Worm (Caenorhabditis elegans): ENCODE data around the gene dhs-31.

The dhs-31 gene

DNA sequence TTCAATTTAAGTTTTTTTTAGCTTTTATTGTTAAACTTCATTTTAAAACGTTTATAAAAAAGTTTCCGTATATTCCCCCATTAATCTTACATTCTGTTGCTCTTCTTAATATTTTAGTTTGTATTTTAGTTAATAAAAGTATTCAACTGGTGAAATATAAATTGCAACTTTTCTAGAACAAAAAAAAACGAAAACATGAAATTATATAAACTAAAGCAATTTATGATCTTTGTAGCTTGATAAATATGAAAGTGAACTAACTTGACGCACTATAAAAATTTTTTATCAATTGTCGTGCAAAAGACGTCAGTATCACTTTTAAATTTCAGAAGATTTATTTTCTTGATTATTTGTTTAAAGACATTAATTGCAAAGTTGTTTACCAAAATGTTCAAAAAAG is 23.1 kb downstream of the dhs-31 start, which contains the start of gene F44D12.2:
Gene F44D12.2 (minus strand): TSS at position 101 of the 400 bp plus-strand sequence.
- TF ChIP-seq egl-18 (GFP tag; IDR thresholded peaks at IDR 0.05): no peak
- no peak for TF ChIP-seq F22D6.2 (tag; optimal IDR thresholded peaks at IDR 0.05)
- no peak for TF ChIP-seq Y67H2A.10 (GFP tag; conservative IDR thresholded peaks at IDR 0.05)
- TF ChIP-seq ceh-27 (GFP tag; optimal IDR thresholded peaks at IDR 0.05): no peak
- TF ChIP-seq madf-6 (GFP tag; IDR thresholded peaks at IDR 0.05): no peak
- TF ChIP-seq C06A6.2 (GFP tag; conservative IDR thresholded peaks at IDR 0.05): no peak
- TF ChIP-seq F10E7.11 (tag; optimal IDR thresholded peaks at IDR 0.05): no peak

DNA sequence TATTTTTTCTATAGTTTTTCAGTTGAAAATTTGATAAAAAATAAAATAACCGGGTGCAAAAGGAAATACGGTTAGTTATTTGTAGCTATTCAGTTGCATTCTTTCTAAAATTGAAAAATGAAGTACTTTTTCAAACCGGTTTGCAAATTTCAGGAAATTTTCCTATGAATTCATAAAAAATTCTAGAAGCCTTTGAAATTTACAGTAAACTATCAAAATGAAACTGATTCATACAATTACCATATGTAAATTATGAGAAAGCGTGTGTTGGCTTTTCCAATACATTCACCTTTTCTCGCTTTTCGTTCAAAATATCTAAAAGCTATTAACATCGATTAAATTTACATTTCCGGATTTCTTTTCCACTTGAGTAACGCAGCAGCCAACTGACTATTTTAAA is 23.7 kb downstream of the dhs-31 start, which contains the start of gene ent-7:
Gene ent-7 (plus strand): TSS at position 301 of the 400 bp plus-strand sequence.
- no peak for TF ChIP-seq madf-6 (GFP tag; IDR thresholded peaks at IDR 0.05)
- no peak for TF ChIP-seq T07F8.4 (tag; optimal IDR thresholded peaks at IDR 0.05)
- TF ChIP-seq hlh-12 (tag; optimal IDR thresholded peaks at IDR 0.05): no peak
- TF ChIP-seq atf-7 (tag; optimal IDR thresholded peaks at IDR 0.05): no peak
- no peak for TF ChIP-seq nhr-27 (tag; optimal IDR thresholded peaks at IDR 0.05)
- no peak for TF ChIP-seq gei-17 (GFP tag; optimal IDR thresholded peaks at IDR 0.05)
- no peak for TF ChIP-seq F55B11.4 (tag; optimal IDR thresholded peaks at IDR 0.05; ENCODE audit: borderline replicate concordance, insufficient read depth)
- TF ChIP-seq tbx-9 (tag; optimal IDR thresholded peaks at IDR 0.05; ENCODE audit: borderline replicate concordance): no peak
- no peak for TF ChIP-seq egrh-3 (GFP tag; IDR thresholded peaks at IDR 0.05)
- TF ChIP-seq ekl-4 (GFP tag; IDR thresholded peaks at IDR 0.05): no peak
- no peak for TF ChIP-seq chd-7 (tag; optimal IDR thresholded peaks at IDR 0.05)

DNA sequence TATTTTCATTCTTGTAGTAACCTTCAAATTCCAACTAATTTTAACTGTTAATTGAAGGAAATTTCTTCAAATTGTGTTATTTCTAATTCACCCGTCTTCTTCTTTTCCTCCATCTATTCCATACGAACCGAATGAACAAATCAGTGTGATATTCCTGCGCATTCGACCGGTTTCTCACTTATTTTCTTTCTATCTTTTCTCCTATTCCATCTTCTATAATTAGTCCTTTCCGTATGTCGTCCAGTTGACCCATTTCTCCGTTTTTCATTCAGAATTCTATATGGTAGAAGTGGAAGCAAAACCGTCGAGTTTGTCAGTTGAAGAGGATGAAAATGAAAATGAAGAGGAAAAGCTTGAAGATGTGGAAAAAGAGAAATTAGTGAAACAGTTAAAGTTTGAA is 31.2 kb downstream of the dhs-31 start, which contains the start of gene magu-4:
Gene magu-4 (plus strand): TSS at position 218 of the 400 bp plus-strand sequence.
- TF ChIP-seq C06A6.2 (GFP tag; conservative IDR thresholded peaks at IDR 0.05) (no peak), unc-62 (GFP tag; optimal IDR thresholded peaks at IDR 0.05) (no peak), Y95B8A.8 (GFP tag; IDR thresholded peaks at IDR 0.05) (no peak), Y67H2A.10 (GFP tag; conservative IDR thresholded peaks at IDR 0.05) (no peak), nhr-27 (tag; optimal IDR thresholded peaks at IDR 0.05) (no peak), let-526 (GFP tag; IDR thresholded peaks at IDR 0.05) (no peak), B0261.1 (tag; optimal IDR thresholded peaks at IDR 0.05) (no peak), nfya-1 (tag; optimal IDR thresholded peaks at IDR 0.05; ENCODE audit: borderline replicate concordance, insufficient read depth) (no peak), let-607 (tag; optimal IDR thresholded peaks at IDR 0.05) (no peak), dpff-1 (tag; optimal IDR thresholded peaks at IDR 0.05) (no peak), ama-1 (optimal IDR thresholded peaks at IDR 0.05) (no peak), ama-1 (GFP tag; optimal IDR thresholded peaks at IDR 0.05) (no peak), ZK185.1 (tag; optimal IDR thresholded peaks at IDR 0.05; ENCODE audit: poor library complexity, severe bottlenecking) (no peak), hmg-1.2 (GFP tag; IDR thresholded peaks at IDR 0.05) (no peak), nhr-179 (tag; optimal IDR thresholded peaks at IDR 0.05) (no peak), pbrm-1 (GFP tag; IDR thresholded peaks at IDR 0.05) (no peak), lsy-27 (tag; optimal IDR thresholded peaks at IDR 0.05; ENCODE audit: borderline replicate concordance, insufficient read depth) (no peak)

DNA sequence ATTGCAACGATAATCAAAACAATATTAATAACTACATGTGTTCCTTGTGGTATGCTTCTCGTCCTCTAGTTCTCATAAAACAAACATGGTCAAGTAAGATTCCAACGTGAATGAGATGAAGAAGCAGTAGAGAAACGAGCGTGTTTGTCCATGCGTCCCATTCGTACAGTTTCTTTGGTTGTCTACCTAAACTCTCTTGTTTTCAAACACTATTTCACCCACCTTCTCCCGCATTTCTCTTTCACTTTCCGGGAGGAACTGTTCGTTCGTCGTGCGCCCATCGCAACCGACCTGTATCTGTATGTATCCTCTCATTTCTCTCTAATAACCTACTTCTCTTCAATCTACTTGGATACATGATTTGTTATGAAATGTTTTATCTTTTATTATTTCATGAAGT is 32.9 kb downstream of the dhs-31 start:
- TF ChIP-seq nhr-80 (tag; optimal IDR thresholded peaks at IDR 0.05): peak; percentile 26
- no peak for TF ChIP-seq gei-17 (GFP tag; optimal IDR thresholded peaks at IDR 0.05)
- TF ChIP-seq hmg-1.2 (GFP tag; IDR thresholded peaks at IDR 0.05): peak; percentile 54; the same call in 1 of the 2 replicates

DNA sequence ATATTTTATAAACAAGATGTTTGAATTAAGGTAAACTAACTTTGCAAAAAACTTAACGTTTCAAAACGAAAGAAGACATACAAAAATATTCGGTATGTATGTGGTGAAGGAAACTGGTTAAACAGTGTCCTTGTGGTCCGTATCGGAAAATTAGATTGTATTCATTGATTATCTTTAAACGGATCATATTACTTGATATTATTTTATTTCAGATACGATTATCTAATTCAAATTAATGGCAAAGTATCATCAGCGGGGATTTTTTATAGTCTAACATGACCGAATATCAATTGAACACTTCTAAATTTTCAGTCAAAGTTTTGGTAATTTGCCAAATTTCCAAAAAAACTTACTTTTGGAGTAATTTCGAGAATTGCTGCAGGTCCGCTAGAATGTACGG is 33.9 kb downstream of the dhs-31 start, which contains the start of gene C47E12.13:
Gene C47E12.13 (minus strand): TSS at position 101 of the 400 bp plus-strand sequence.
- TF ChIP-seq Y67H2A.10 (GFP tag; conservative IDR thresholded peaks at IDR 0.05) (no peak), hmg-20 (GFP tag; IDR thresholded peaks at IDR 0.05) (no peak), F57A8.1 (GFP tag; optimal IDR thresholded peaks at IDR 0.05) (no peak), F23B12.7 (tag; optimal IDR thresholded peaks at IDR 0.05; ENCODE audit: insufficient read depth) (no peak)

All from whole organism, young adult.